Fruit fly (Drosophila melanogaster): ENCODE measurements around the gene CG8578.
A peak's percentile ranks its signal among the peaks of the same experiment; 100 is the strongest.

CG8578 gene

dm6 chrX:15857601-15858284 lies 13.5 kb downstream of the CG8578 start, which contains the start of the genes CG46440 and Myb (continued):
- TF ChIP-seq Doc3 (GFP tag; IDR thresholded peaks at IDR 0.05; ENCODE audit: partially characterized antibody): peak; percentile 59; the same call in 1 of the 3 replicates
- TF ChIP-seq CG3407 (GFP tag; optimal IDR thresholded peaks at IDR 0.05): no peak
- no peak for TF ChIP-seq MTF-1 (GFP tag; optimal IDR thresholded peaks at IDR 0.05; ENCODE audit: borderline replicate concordance)

dm6 chrX:15859387-15859786 lies 15.1 kb downstream of the CG8578 start, which contains the start of gene AlkB:
Gene AlkB, minus strand, starts transcription at chrX:15859487.
- TF ChIP-seq sens (GFP tag) (peak; percentile 32), Sry-β (GFP tag; optimal IDR thresholded peaks at IDR 0.05) (no peak), Bteb2 (GFP tag; optimal IDR thresholded peaks at IDR 0.05) (no peak), CG13287 (GFP tag; IDR thresholded peaks at IDR 0.05; ENCODE audit: partially characterized antibody) (0 out of 2 replicates have a peak, but pooled peaks have one; percentile 19), Poxn (GFP tag; IDR thresholded peaks at IDR 0.05) (no peak), pros (GFP tag; optimal IDR thresholded peaks at IDR 0.05) (no peak), CG43689 (GFP tag; IDR thresholded peaks at IDR 0.05) (no peak), gcm2 (GFP tag; optimal IDR thresholded peaks at IDR 0.05) (no peak), amos (GFP tag; IDR thresholded peaks at IDR 0.05; ENCODE audit: partially characterized antibody) (0 out of 2 replicates have a peak, but pooled peaks have one; percentile 17), br (optimal IDR thresholded peaks at IDR 0.05) (no peak), Drgx (GFP tag; IDR thresholded peaks at IDR 0.05) (no peak), CG2120 (GFP tag; optimal IDR thresholded peaks at IDR 0.05) (no peak), CG6272 (GFP tag; IDR thresholded peaks at IDR 0.05) (no peak), dati (GFP tag; IDR thresholded peaks at IDR 0.05) (no peak), CG17568 (GFP tag; optimal IDR thresholded peaks at IDR 0.05) (no peak), CG15601 (tag; optimal IDR thresholded peaks at IDR 0.05) (no peak), CG14014 (GFP tag; IDR thresholded peaks at IDR 0.05) (no peak), danr (GFP tag; IDR thresholded peaks at IDR 0.05) (no peak), mld (GFP tag; IDR thresholded peaks at IDR 0.05; ENCODE audit: partially characterized antibody) (no peak), CG9437 (GFP tag; optimal IDR thresholded peaks at IDR 0.05) (no peak), BEAF-32 (GFP tag; optimal IDR thresholded peaks at IDR 0.05) (peak; percentile 45), zen2 (GFP tag; IDR thresholded peaks at IDR 0.05; ENCODE audit: partially characterized antibody) (no peak), Dref (GFP tag; IDR thresholded peaks at IDR 0.05) (peak; percentile 43; the same call in 1 of the 2 replicates), D (optimal IDR thresholded peaks at IDR 0.05) (no peak), D (GFP tag; optimal IDR thresholded peaks at IDR 0.05) (no peak), CG17361 (GFP tag; IDR thresholded peaks at IDR 0.05) (0 out of 3 replicates have a peak, but pooled peaks have one; percentile 9), CG12299 (tag; optimal IDR thresholded peaks at IDR 0.05) (no peak), gfzf (GFP tag; optimal IDR thresholded peaks at IDR 0.05) (peak; percentile 44), Six4 (GFP tag; optimal IDR thresholded peaks at IDR 0.05) (no peak), CG9215 (GFP tag; IDR thresholded peaks at IDR 0.05) (no peak), CG16813 (GFP tag; IDR thresholded peaks at IDR 0.05; ENCODE audit: partially characterized antibody) (0 out of 3 replicates have a peak, but pooled peaks have one; percentile 4), Dll (GFP tag; IDR thresholded peaks at IDR 0.05; ENCODE audit: partially characterized antibody) (peak; percentile 49; the same call in 1 of the 4 replicates), Camta (GFP tag; optimal IDR thresholded peaks at IDR 0.05) (no peak), crol (GFP tag; IDR thresholded peaks at IDR 0.05) (no peak), hkb (optimal IDR thresholded peaks at IDR 0.05) (no peak), hkb (GFP tag; IDR thresholded peaks at IDR 0.05) (no peak), CG2129 (GFP tag; IDR thresholded peaks at IDR 0.05; ENCODE audit: partially characterized antibody) (peak; percentile 13; the same call in 1 of the 2 replicates)

Measured in whole organism, embryonic.